Worm (Caenorhabditis elegans): ENCODE data around the gene lgc-43.

- TF ChIP-seq lin-39 (tag; optimal IDR thresholded peaks at IDR 0.05), result no peak
- TF ChIP-seq pha-4 (GFP tag; IDR thresholded peaks at IDR 0.05), result no peak
- no peak for TF ChIP-seq pha-4 (tag; optimal IDR thresholded peaks at IDR 0.05)
- TF ChIP-seq mxl-3 (GFP tag; optimal IDR thresholded peaks at IDR 0.05), result no peak
- no peak for TF ChIP-seq zip-2 (tag; optimal IDR thresholded peaks at IDR 0.05)
- TF ChIP-seq ceh-44 (GFP tag; IDR thresholded peaks at IDR 0.05), result no peak
These were observed 24.2 kb downstream of the lgc-43 start, which contains the start of gene R09H10.2 for ce11 chrIV:10602644-10603043.

All from whole organism, L4 larva.